Worm (Caenorhabditis elegans): ENCODE results near the gene frk-1.

frk-1 gene

ce11 chrIV:10080816-10081215 is 37.8 kb downstream of the frk-1 start, which contains the start of gene W01B6.6:
Gene W01B6.6 (plus strand): TSS chrIV:10081116.
- TF ChIP-seq unc-39 (tag; optimal IDR thresholded peaks at IDR 0.05), result no peak

ce11 chrIV:10084323-10084959 is 41.5 kb downstream of the frk-1 start, which contains the start of gene W01B6.8:
Gene W01B6.8 (minus strand): TSS chrIV:10084373.
- TF ChIP-seq unc-62 (GFP tag; optimal IDR thresholded peaks at IDR 0.05) (no peak), nhr-25 (tag; optimal IDR thresholded peaks at IDR 0.05) (no peak), ZK546.5 (tag; optimal IDR thresholded peaks at IDR 0.05) (no peak), mab-5 (tag; optimal IDR thresholded peaks at IDR 0.05) (no peak), ztf-11 (tag; optimal IDR thresholded peaks at IDR 0.05) (no peak), sem-4 (tag; optimal IDR thresholded peaks at IDR 0.05) (no peak), lsy-2 (tag; optimal IDR thresholded peaks at IDR 0.05) (no peak), elt-1 (tag; optimal IDR thresholded peaks at IDR 0.05) (no peak)

- peak; percentile 0 for TF ChIP-seq egl-27 (tag; optimal IDR thresholded peaks at IDR 0.05)
- no peak for TF ChIP-seq alr-1 (tag; optimal IDR thresholded peaks at IDR 0.05)
- TF ChIP-seq fos-1 (tag; optimal IDR thresholded peaks at IDR 0.05), result no peak
- no peak for TF ChIP-seq skn-1 (tag; optimal IDR thresholded peaks at IDR 0.05)
- no peak for TF ChIP-seq lin-13 (GFP tag; optimal IDR thresholded peaks at IDR 0.05)
- TF ChIP-seq nhr-10 (tag; optimal IDR thresholded peaks at IDR 0.05), result no peak
- TF ChIP-seq sma-9 (GFP tag; optimal IDR thresholded peaks at IDR 0.05), result peak; percentile 71
- no peak for TF ChIP-seq sma-9 (tag; optimal IDR thresholded peaks at IDR 0.05)
- no peak for TF ChIP-seq aly-2 (tag; optimal IDR thresholded peaks at IDR 0.05)
- no peak for TF ChIP-seq ceh-82 (tag; optimal IDR thresholded peaks at IDR 0.05)
- no peak for TF ChIP-seq snpc-4 (tag; optimal IDR thresholded peaks at IDR 0.05)
- TF ChIP-seq R02D3.7 (tag; optimal IDR thresholded peaks at IDR 0.05), result no peak
- TF ChIP-seq lin-11 (tag; optimal IDR thresholded peaks at IDR 0.05), result no peak
- peak; percentile 5 for TF ChIP-seq nhr-77 (tag; optimal IDR thresholded peaks at IDR 0.05)
- no peak for TF ChIP-seq zag-1 (tag; optimal IDR thresholded peaks at IDR 0.05)
- TF ChIP-seq lsy-2 (tag; optimal IDR thresholded peaks at IDR 0.05), result peak in 1 of 2 experiments; percentile 85
- TF ChIP-seq mbf-1 (tag; optimal IDR thresholded peaks at IDR 0.05), result no peak
- TF ChIP-seq nhr-21 (tag; optimal IDR thresholded peaks at IDR 0.05), result peak; percentile 13
- peak; percentile 69 for TF ChIP-seq sma-3 (GFP tag; optimal IDR thresholded peaks at IDR 0.05)
- TF ChIP-seq elt-1 (tag; optimal IDR thresholded peaks at IDR 0.05), result no peak
- no peak for TF ChIP-seq nhr-6 (tag; optimal IDR thresholded peaks at IDR 0.05)
- TF ChIP-seq ZK546.5 (tag; optimal IDR thresholded peaks at IDR 0.05), result no peak
- peak; percentile 15 for TF ChIP-seq blmp-1 (tag; optimal IDR thresholded peaks at IDR 0.05; ENCODE audit: insufficient read depth)
- TF ChIP-seq lin-39 (tag; optimal IDR thresholded peaks at IDR 0.05), result no peak
- TF ChIP-seq C34F6.9 (tag; optimal IDR thresholded peaks at IDR 0.05), result peak; percentile 89
- no peak for TF ChIP-seq crh-2 (tag; optimal IDR thresholded peaks at IDR 0.05)
- TF ChIP-seq ztf-4 (tag; optimal IDR thresholded peaks at IDR 0.05), result no peak
- no peak for TF ChIP-seq unc-39 (tag; optimal IDR thresholded peaks at IDR 0.05)
- TF ChIP-seq gmeb-1 (tag; optimal IDR thresholded peaks at IDR 0.05), result peak; percentile 82
- no peak for TF ChIP-seq ceh-16 (tag; optimal IDR thresholded peaks at IDR 0.05)
- TF ChIP-seq ztf-1 (GFP tag; conservative IDR thresholded peaks at IDR 0.05), result no peak
- peak; percentile 26 for TF ChIP-seq mab-5 (tag; optimal IDR thresholded peaks at IDR 0.05)
- peak; percentile 84 for TF ChIP-seq nhr-129 (tag; optimal IDR thresholded peaks at IDR 0.05)
- TF ChIP-seq nhr-12 (tag; optimal IDR thresholded peaks at IDR 0.05), result no peak
- TF ChIP-seq ztf-11 (tag; optimal IDR thresholded peaks at IDR 0.05), result no peak
- TF ChIP-seq peb-1 (tag; optimal IDR thresholded peaks at IDR 0.05), result no peak
These were observed 42.6 kb downstream of the frk-1 start, which contains the start of the genes col-2 and ndc-80 for ce11 chrIV:10085401-10086187. Gene col-2 (minus strand): TSS chrIV:10085451. Gene ndc-80 (plus strand): TSS chrIV:10086137.

Measured in whole organism, L2 larva.